Worm (Caenorhabditis elegans): ENCODE measurements around the gene nspg-1.
A peak's percentile ranks its signal among the peaks of the same experiment; 100 is the strongest.

The nspg-1 gene

DNA sequence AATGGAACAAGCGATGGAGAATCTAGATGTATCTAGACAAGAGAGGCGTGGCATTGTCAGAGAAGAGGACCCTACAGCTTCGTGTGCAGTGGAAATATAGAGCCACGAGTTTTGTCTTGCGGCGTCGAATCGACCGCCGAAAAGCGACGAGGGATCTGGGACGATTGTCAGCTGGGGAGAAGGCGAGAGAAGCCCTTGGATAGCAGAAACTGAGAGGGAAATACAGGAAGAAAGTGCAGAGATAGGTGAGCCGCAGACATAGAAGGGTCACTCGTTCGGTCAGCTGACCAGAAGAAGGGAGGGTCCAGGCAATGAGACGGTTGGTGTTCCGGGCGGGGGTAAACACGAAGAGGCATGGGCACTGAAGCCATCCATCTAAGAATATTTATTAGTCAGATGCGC lies 53.4 kb downstream of the nspg-1 start:
- TF ChIP-seq lsy-2 (tag; optimal IDR thresholded peaks at IDR 0.05) (peak; percentile 53 to 64), skn-1 (tag; optimal IDR thresholded peaks at IDR 0.05) (no peak), Y5F2A.4 (GFP tag; optimal IDR thresholded peaks at IDR 0.05) (no peak), vab-7 (GFP tag; IDR thresholded peaks at IDR 0.05) (no peak), Y48G9A.11 (GFP tag; IDR thresholded peaks at IDR 0.05) (no peak), mxl-2 (GFP tag; conservative IDR thresholded peaks at IDR 0.05) (no peak), php-3 (GFP tag; IDR thresholded peaks at IDR 0.05) (no peak), saeg-2 (GFP tag; IDR thresholded peaks at IDR 0.05) (no peak), lin-39 (tag; optimal IDR thresholded peaks at IDR 0.05) (no peak), nhr-77 (tag; optimal IDR thresholded peaks at IDR 0.05) (no peak), mdt-29 (GFP tag; IDR thresholded peaks at IDR 0.05) (no peak), mep-1 (tag; optimal IDR thresholded peaks at IDR 0.05) (peak; percentile 68), hif-1 (tag; optimal IDR thresholded peaks at IDR 0.05) (peak in 1 of 2 experiments; percentile 65), ceh-44 (GFP tag; IDR thresholded peaks at IDR 0.05) (no peak), ama-1 (optimal IDR thresholded peaks at IDR 0.05) (peak; percentile 10), unc-130 (GFP tag; optimal IDR thresholded peaks at IDR 0.05) (no peak), lin-1 (GFP tag; IDR thresholded peaks at IDR 0.05) (no peak), ceh-32 (tag; optimal IDR thresholded peaks at IDR 0.05; ENCODE audit: poor library complexity) (no peak), aly-2 (tag; optimal IDR thresholded peaks at IDR 0.05) (no peak), spr-1 (tag; optimal IDR thresholded peaks at IDR 0.05) (no peak), arid-1 (GFP tag; conservative IDR thresholded peaks at IDR 0.05) (no peak), F49E8.2 (tag; optimal IDR thresholded peaks at IDR 0.05; ENCODE audit: borderline replicate concordance) (no peak), aha-1 (tag) (peak; percentile 94), mxl-3 (GFP tag; optimal IDR thresholded peaks at IDR 0.05) (peak; percentile 53), nhr-10 (tag; optimal IDR thresholded peaks at IDR 0.05) (no peak), set-16 (GFP tag; IDR thresholded peaks at IDR 0.05) (peak; percentile 88), T26A8.4 (GFP tag; IDR thresholded peaks at IDR 0.05) (no peak), daf-8 (GFP tag; IDR thresholded peaks at IDR 0.05) (no peak), tag-97 (GFP tag; IDR thresholded peaks at IDR 0.05) (no peak), unc-39 (tag; optimal IDR thresholded peaks at IDR 0.05) (no peak), nhr-25 (tag; optimal IDR thresholded peaks at IDR 0.05; ENCODE audit: borderline replicate concordance, insufficient read depth) (no peak), nhr-42 (GFP tag; IDR thresholded peaks at IDR 0.05) (no peak), nhr-111 (GFP tag; optimal IDR thresholded peaks at IDR 0.05) (no peak), daf-16 (GFP tag; optimal IDR thresholded peaks at IDR 0.05) (peak in 1 of 2 experiments; percentile 50), daf-16 (tag; optimal IDR thresholded peaks at IDR 0.05) (peak; percentile 30), D1046.2 (GFP tag; IDR thresholded peaks at IDR 0.05) (no peak), lim-7 (GFP tag; IDR thresholded peaks at IDR 0.05) (no peak), daf-19 (GFP tag; conservative IDR thresholded peaks at IDR 0.05) (no peak), cey-2 (tag; optimal IDR thresholded peaks at IDR 0.05; ENCODE audit: borderline replicate concordance, insufficient read depth) (no peak), F26F4.8 (GFP tag; conservative IDR thresholded peaks at IDR 0.05) (no peak), hlh-30 (tag; optimal IDR thresholded peaks at IDR 0.05; ENCODE audit: insufficient read depth) (peak; percentile 93), hlh-11 (tag; optimal IDR thresholded peaks at IDR 0.05) (peak; percentile 90), nhr-6 (tag; optimal IDR thresholded peaks at IDR 0.05) (peak; percentile 71), F10B5.3 (tag; optimal IDR thresholded peaks at IDR 0.05) (no peak), rbr-2 (tag; optimal IDR thresholded peaks at IDR 0.05) (peak; percentile 72), dmd-6 (GFP tag; IDR thresholded peaks at IDR 0.05) (peak; percentile 51; the same call in 1 of the 2 replicates), lin-13 (GFP tag; optimal IDR thresholded peaks at IDR 0.05) (no peak), fos-1 (tag; optimal IDR thresholded peaks at IDR 0.05) (no peak), pqm-1 (tag; optimal IDR thresholded peaks at IDR 0.05) (no peak), snpc-4 (tag; optimal IDR thresholded peaks at IDR 0.05) (no peak), lin-29 (GFP tag; IDR thresholded peaks at IDR 0.05) (no peak), F37D6.2 (tag; optimal IDR thresholded peaks at IDR 0.05) (peak; percentile 70)
